Fruit fly (Drosophila melanogaster) Kc167 (cell line): ENCODE data around the gene Cdep.

ENCODE experiments used
- Myc ChIP-seq: fragments of >200 bp; optimal IDR thresholded peaks from 2 replicates; lab custom pipeline; 2017; ENCODE audit warnings: missing external identifiers
- Sin3A ChIP-seq: fragments of >200 bp; optimal IDR thresholded peaks from 2 replicates; lab custom pipeline; 2018; ENCODE audit warnings: missing external identifiers
- h ChIP-seq: fragments of >200 bp; optimal IDR thresholded peaks from 3 replicates; lab custom pipeline; 2018; ENCODE audit warnings: missing external identifiers
- insv ChIP-seq: fragments of >200 bp; optimal IDR thresholded peaks from 3 replicates; lab custom pipeline; 2018; ENCODE audit warnings: missing external identifiers
- psq ChIP-seq: fragments of >200 bp; optimal IDR thresholded peaks from 2 replicates; lab custom pipeline; 2017; ENCODE audit warnings: missing external identifiers
- ttk ChIP-seq: sonication (Bioruptor generic); optimal IDR thresholded peaks from 2 replicates; lab custom pipeline; 2017; ENCODE audit warnings: missing external identifiers

The Cdep gene

DNA sequence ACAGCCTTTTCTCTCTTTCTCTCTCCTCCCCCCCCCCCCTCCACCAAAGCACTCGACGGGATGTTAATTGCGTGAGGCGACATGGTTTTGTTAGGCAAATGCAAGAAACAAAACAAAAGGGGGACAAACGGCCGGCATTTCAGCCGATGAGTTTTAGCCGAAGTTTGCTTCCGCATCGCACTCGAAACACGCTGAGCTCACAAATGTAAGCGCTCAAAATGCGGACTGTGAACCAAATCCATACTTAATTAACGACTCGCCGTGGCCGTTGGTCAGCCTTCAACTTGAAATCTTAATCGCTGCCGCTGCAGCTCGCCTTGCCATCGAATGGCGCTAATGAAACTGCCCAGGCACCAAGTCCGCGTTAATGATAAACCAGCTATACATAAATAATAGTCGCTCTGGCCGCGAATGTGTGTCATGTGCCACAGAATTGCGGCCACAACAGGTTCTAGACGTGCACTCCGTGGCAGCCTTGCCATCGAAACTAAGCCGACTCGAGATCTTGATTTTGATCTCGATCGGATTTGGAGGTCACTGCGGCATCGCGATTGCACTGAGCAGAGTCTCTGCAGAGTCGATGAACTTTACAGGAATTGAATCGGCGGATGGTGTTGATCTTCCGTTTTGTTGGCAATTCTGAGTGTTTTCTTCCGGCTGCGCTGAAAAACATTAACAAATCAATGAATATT lies 56.0 kb downstream of the Cdep start:
- no peak for TF ChIP-seq Sin3A (lab: Kevin White, UChicago)

DNA sequence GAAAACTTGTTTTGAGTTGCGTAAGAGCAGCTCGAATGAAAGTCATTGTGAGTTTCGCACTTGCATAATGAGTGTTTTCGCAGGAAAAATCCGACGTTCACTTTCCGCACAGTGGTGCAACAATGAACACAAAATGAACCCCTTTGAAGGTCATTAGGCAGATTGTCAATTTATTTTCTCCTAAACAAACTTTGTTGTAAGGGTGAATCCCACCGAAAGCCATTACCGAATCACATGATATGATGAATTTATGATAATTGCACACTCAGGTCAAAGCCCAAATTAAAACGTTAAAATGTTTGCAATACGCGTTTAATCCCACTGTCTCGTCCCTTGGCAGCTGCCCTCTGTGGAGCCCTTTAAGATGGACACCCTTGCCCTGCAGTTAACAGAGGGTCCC lies 56.9 kb downstream of the Cdep start:
- no peak for TF ChIP-seq h
- no peak for TF ChIP-seq Sin3A (lab: Kevin White, UChicago)
- no peak for TF ChIP-seq psq

DNA sequence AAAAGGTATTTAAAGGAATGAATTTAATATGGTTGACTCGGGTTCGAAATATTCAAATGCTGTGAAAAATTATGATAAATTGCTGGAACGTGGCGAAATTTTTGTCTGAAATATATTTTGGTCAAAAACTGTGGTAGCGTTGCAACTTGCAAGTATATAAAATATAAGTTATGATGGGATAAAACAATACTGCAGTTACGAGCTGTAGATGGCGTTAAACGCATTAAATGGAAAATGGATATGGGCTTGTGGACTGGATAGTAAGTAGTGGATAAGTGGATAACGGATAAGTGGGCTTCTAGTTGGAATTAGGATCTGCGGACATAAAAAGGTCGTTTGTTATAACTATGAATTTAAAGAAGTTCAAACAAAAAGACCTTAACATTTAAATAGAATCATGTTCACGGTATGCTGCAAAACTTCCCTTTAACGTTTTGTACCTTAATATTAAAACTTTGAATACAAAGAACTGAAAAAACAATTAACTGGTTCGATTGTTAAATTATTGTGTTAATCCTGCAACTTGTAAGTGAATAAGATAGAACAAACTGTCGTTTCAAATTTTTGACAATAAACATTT lies 58.9 kb downstream of the Cdep start:
- TF ChIP-seq insv (lab: Kevin White, UChicago) (no peak), ttk (lab: Kevin White, UChicago) (no peak), h (no peak), Sin3A (lab: Kevin White, UChicago) (no peak), psq (no peak), Myc (lab: Kevin White, UChicago) (no peak)

DNA sequence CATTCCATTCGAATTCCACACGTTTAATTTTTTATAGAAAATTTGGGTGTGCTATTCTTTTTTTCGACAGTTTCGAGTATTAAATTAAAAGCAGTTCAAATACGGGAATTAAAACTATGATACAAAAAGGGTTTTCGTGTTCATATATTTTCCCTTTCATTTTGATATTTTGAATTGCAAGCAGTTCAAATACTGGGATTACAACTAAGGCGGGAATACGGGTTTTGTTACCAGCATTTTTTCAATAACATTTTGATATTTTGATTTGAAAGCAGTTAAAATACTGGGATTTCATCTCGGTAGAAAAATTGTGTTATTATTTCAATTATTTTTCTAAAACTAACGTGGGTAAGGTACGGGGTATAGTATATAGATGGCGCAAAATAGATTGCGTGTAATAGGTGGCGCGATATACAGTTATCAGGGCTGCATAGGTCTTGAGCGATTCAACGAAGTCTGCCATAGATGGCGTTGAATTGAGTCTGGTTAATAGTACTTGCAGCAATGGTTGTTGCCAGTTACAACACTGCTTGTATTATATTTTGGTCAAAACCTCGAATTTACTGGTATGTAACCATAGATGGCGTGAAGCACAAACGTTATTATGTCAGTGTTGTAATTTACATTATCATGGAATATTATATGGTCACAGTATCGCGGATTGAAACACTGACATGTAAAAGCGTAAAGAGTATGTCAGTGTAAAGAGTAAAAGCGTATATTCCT lies 60.2 kb downstream of the Cdep start:
- TF ChIP-seq Myc (lab: Kevin White, UChicago) (no peak), h (no peak)

DNA sequence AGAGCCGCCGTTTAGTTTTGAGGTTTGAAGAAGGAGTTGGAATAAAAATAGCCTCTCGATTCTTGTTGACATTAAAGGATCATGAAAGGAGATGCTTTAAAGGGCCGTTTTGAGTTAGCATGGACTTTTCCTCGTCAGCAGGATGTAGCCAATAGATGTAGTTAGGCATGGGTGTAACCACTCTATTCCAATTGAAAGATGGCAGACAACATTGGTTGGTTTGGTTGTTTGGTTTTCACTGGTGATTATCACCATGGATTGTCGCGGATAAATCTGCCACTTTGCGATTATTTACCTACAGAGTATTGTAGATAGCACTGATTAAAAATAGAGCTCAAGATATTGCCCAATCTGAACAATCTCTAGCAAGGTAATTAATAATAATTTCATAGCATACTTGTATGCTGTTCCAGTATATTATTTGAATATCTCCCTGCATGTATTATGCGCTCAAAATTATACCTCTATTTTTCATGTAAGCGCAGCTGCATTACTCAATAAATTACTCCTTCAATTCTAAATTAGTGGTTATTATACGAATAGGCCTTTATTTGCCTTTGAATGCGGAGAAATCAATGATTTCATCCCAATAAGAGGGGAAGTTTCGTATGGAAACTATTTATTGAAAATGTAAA lies 62.7 kb downstream of the Cdep start:
- no peak for TF ChIP-seq h
- no peak for TF ChIP-seq ttk (lab: Kevin White, UChicago)
- TF ChIP-seq Myc (lab: Kevin White, UChicago): no peak
- TF ChIP-seq Sin3A (lab: Kevin White, UChicago): no peak
- no peak for TF ChIP-seq insv (lab: Kevin White, UChicago)
- TF ChIP-seq psq: no peak

DNA sequence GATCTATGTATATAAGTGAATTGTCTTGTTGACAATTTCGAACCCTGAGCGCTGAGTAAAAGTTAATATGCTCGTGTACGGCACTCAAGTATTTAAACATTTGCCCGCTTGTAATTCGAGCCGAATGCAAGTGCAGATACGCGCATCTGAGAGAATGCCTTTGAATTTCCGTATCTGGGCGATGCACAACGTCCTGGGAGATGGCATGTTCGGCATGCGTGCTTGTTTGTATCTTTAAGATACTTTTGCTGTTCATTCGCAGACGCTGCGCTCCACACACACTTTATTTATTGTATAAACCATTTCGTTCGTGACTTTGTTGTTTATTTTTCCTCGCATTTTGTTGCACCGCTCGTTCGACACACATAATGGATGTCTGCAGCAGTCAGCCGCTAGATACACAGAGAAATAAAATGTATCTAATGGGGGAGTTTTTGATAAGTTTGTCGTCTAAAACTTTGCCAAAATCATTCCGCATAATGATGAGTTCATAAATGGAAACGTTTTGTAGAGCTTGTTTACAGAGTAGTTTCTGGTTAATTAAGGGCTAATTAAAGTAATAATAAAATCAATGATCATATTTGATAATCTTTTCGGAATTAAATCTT lies 63.5 kb downstream of the Cdep start:
- TF ChIP-seq ttk (lab: Kevin White, UChicago): no peak
- TF ChIP-seq insv (lab: Kevin White, UChicago): no peak
- TF ChIP-seq Myc (lab: Kevin White, UChicago): no peak
- no peak for TF ChIP-seq h
- TF ChIP-seq Sin3A (lab: Kevin White, UChicago): no peak
- no peak for TF ChIP-seq psq

DNA sequence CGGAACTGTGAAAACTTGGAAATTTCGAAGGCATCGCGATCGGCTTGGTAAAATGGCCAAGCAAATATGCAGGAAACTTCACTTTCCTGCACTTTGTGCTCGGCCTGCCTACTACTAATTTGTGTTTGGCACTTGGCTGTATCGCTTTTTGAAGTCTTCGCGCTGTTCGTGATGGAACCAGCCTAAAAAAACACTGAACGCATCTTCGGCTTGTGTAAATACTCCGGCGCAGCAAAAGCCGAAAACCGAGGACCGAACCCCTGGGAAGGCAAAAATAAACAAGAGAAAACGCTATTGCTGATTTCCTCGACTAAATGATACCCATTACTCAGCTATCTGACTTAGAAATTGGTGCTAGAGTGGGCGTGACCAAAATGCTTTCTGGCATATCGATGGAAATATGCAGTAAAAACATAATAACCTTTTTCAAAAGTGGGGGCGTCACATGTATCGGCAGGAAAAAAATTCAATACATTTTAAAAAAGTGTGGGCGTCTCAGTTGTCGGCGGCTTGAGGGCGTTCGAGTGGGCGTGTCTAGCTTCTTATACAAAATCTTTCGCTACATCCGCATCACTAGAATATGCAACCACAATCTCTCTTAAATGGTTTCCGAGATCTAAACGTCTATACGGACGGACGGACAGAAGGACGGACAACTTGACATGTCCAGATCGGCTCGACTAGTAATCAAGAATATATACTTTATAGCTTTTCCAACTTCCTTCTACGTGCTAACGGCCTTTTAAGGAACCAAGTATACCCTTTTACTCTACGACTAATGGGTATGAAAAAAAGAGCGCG lies 64.4 kb downstream of the Cdep start:
- TF ChIP-seq Myc (lab: Kevin White, UChicago) (no peak), h (no peak), insv (lab: Kevin White, UChicago) (no peak), psq (no peak), ttk (lab: Kevin White, UChicago) (no peak), Sin3A (lab: Kevin White, UChicago) (no peak)

DNA sequence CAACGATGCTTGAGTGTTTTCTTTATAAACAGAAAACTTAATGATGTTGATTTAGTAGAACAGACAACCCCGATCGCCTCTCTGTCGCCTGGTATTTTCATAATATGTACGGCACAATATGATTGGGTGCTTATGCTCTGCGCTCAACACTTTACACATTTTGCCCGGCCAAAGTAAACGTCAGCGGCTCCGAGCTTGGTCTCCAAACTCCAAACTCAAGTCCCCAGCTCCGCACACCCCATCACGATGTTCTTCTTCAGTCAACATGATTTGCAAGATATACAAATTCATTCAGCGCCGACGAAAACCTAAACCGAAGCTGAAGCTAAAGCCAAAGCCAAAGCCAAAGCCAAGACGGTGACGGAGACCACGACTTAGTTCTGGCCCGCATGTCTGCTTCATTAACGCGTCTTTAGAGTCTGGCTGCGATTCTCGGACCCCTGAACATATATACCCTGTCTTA lies 65.0 kb downstream of the Cdep start:
- TF ChIP-seq Sin3A (lab: Kevin White, UChicago): no peak
- TF ChIP-seq Myc (lab: Kevin White, UChicago): no peak
- TF ChIP-seq h: no peak
- TF ChIP-seq ttk (lab: Kevin White, UChicago): no peak
- no peak for TF ChIP-seq psq
- no peak for TF ChIP-seq insv (lab: Kevin White, UChicago)

DNA sequence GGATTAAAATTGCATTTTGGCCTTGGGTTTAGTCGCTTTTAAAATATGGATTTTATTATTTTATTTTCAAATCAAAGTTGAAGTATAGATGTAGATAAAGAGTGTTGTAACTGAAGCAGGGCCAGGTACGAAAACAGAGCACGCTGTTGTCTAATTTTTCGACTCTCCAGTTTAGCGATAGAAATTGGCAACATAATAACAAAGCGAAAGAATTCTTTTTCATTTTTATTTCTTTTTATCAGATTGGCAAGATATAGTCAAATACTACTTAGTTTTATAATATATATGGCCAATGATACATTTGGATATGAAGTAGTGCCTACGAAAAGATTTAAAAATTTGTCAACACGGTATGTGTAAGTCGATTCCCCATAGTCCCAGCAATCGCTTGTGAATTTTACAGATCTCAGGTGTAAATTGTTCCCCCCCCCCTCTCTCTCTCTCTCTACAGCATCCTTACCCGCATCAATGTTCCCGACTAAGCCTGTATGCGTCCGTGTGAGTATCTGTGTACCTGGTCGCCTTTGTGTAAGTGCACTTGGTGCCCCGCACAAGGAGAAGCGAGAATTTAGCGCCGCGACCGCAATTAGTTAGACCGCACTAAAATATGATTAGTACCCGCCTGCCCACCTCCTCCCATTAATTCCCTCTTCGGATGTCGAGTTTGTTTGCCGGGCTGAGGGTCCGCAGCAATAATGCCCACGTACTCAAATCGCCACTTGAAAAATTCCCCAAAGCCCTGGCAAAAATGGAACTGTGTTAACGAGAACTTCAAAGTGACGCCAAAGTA lies 65.7 kb downstream of the Cdep start:
- TF ChIP-seq insv (lab: Kevin White, UChicago): no peak
- no peak for TF ChIP-seq h
- TF ChIP-seq Sin3A (lab: Kevin White, UChicago): no peak
- TF ChIP-seq ttk (lab: Kevin White, UChicago): no peak
- TF ChIP-seq psq: no peak
- TF ChIP-seq Myc (lab: Kevin White, UChicago): no peak

DNA sequence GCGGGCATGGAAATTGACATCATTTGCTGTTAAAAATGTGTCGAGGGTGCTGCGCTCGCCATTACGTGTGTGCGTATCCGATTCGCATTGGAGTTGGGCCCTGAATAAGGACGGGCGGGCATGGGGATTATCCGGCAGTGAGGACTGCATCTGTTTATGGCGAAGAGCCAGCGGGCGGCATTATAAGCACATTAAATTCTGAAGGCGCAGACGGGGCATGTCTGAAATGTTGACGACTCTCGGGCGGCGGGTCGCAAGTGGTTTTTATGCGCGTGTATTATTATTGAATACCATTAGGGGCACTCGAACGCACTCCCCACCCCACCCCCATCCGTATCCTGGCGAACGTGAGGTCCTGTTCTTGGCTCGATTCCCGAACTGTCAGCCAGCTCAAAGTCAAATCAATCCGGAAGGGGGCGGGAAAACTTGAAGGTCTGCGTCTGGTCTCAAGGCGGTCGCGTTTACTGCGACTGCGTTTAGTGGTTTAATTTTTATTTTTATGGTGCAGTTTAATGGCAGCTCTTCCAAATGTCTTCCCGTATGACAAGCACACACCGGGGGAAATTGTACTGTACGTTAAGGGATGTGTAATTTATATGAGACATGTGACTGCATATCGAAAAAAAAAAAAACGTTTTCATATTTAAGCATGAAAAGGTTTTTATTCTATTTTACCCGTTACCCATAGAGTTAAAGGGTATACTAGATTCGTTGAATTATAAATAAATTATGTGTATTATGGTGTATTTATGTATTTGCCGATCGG lies 68.1 kb downstream of the Cdep start:
- TF ChIP-seq Myc (lab: Kevin White, UChicago) (no peak), ttk (lab: Kevin White, UChicago) (no peak)
